Fruit fly (Drosophila melanogaster): ENCODE data around the gene Sld5.

The Sld5 gene

DNA sequence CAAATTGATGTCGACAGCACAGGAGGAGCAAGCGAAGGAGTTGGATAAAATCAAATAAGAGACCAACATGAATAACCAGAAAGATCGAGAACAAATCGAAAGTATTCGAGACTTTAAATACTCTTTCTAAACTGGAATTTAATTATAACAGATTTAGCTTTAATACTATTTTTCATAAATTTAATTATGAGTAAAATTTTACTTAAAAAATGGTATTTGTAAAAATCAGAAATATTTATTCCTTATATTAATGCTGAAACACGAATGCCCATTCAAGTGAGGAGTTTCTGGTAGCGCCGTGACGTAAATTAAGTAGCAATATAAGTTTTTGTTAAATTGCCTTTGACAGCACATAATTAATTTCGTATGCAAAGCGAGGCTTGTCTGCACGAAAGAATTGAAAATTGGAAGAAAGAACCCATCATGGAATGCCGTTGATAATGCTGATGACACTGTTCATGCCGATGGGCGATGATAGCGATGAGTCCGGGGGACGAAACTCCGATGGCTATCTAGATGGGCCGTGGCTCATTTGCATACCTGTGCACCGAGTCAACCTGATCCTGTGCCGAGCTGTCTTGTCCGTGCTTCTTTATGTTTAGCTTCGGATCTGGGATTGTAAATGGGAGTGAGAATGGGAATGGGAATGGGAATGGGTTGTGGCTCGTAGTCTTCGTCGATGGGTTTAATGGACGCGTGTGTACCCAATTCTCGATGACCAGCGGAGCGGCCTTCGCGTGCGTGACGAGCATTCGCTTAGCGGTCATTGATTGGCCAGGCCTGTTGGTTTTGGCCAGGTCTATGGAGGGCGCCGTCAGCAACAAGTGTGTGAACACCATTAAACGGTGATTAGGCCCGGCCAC is 43.3 kb downstream of the Sld5 start:
- TF ChIP-seq CG13204 (GFP tag; optimal IDR thresholded peaks at IDR 0.05) (peak; percentile 40), CG4496 (GFP tag; IDR thresholded peaks at IDR 0.05) (peak; percentile 65; the same call in 1 of the 3 replicates), CG14655 (GFP tag; optimal IDR thresholded peaks at IDR 0.05) (peak; percentile 67), CG9948 (tag; optimal IDR thresholded peaks at IDR 0.05) (peak; percentile 68), EcR (GFP tag; optimal IDR thresholded peaks at IDR 0.05) (peak; percentile 90), CG10348 (GFP tag; IDR thresholded peaks at IDR 0.05) (no peak), fd96Ca (GFP tag; IDR thresholded peaks at IDR 0.05) (0 out of 3 replicates have a peak, but pooled peaks have one; percentile 13), CG12605 (GFP tag; IDR thresholded peaks at IDR 0.05) (no peak), gl (tag; optimal IDR thresholded peaks at IDR 0.05) (no peak), CG17806 (tag; optimal IDR thresholded peaks at IDR 0.05) (peak; percentile 76), Snoo (tag; optimal IDR thresholded peaks at IDR 0.05) (peak; percentile 37), CG34367 (tag; optimal IDR thresholded peaks at IDR 0.05) (peak; percentile 54), CG8159 (tag; optimal IDR thresholded peaks at IDR 0.05) (peak; percentile 73), Pif1B (GFP tag; optimal IDR thresholded peaks at IDR 0.05) (peak; percentile 18), D1 (tag; optimal IDR thresholded peaks at IDR 0.05) (peak; percentile 42), Ets98B (GFP tag; IDR thresholded peaks at IDR 0.05) (no peak), rn (GFP tag; IDR thresholded peaks at IDR 0.05) (no peak), CG15710 (tag; optimal IDR thresholded peaks at IDR 0.05) (peak; percentile 75), Pif1A (GFP tag; optimal IDR thresholded peaks at IDR 0.05) (peak; percentile 30), CG32121 (GFP tag; IDR thresholded peaks at IDR 0.05) (no peak), CG8301 (tag; optimal IDR thresholded peaks at IDR 0.05) (peak; percentile 66)

- TF ChIP-seq EcR (GFP tag; optimal IDR thresholded peaks at IDR 0.05) (no peak), CG8301 (tag; optimal IDR thresholded peaks at IDR 0.05) (no peak), Pif1B (GFP tag; optimal IDR thresholded peaks at IDR 0.05) (no peak), gl (tag; optimal IDR thresholded peaks at IDR 0.05) (no peak), CG9948 (tag; optimal IDR thresholded peaks at IDR 0.05) (no peak), Snoo (tag; optimal IDR thresholded peaks at IDR 0.05) (no peak), CG17806 (tag; optimal IDR thresholded peaks at IDR 0.05) (no peak), CG32121 (GFP tag; IDR thresholded peaks at IDR 0.05) (no peak), CG13204 (GFP tag; optimal IDR thresholded peaks at IDR 0.05) (no peak), CG14655 (GFP tag; optimal IDR thresholded peaks at IDR 0.05) (no peak), fd96Ca (GFP tag; IDR thresholded peaks at IDR 0.05) (no peak), Pif1A (GFP tag; optimal IDR thresholded peaks at IDR 0.05) (no peak), CG15710 (tag; optimal IDR thresholded peaks at IDR 0.05) (no peak), CG4496 (GFP tag; IDR thresholded peaks at IDR 0.05) (no peak), CG10348 (GFP tag; IDR thresholded peaks at IDR 0.05) (no peak), CG12605 (GFP tag; IDR thresholded peaks at IDR 0.05) (no peak)
Observed at dm6 chr3R:26012288-26012687, 44.1 kb downstream of the Sld5 start.

DNA sequence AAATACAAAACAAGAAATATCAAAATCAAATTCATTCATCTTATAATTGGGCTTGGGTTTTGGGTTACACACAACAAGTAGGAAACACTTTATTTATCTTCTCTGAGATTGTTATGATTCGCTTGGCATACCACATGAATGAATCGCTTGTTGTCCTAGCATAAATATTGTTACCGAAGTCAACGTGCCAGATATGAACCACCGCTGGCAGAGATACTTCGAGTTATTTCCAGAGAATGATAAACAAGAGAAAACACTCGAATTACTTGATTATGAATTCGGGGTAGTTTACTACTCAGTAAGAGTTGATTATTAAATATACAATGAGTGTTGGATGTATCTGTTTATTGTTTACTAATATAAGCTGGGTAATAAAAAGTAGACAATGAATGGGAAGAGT is 44.8 kb downstream of the Sld5 start:
- TF ChIP-seq Pif1A (GFP tag; optimal IDR thresholded peaks at IDR 0.05) = peak; percentile 18
- no peak for TF ChIP-seq Ets98B (GFP tag; IDR thresholded peaks at IDR 0.05)
- TF ChIP-seq EcR (GFP tag; optimal IDR thresholded peaks at IDR 0.05) = peak; percentile 38
- TF ChIP-seq CG34367 (tag; optimal IDR thresholded peaks at IDR 0.05) = no peak
- TF ChIP-seq CG8301 (tag; optimal IDR thresholded peaks at IDR 0.05) = no peak

dm6 chr3R:26010628-26011027 is 45.7 kb downstream of the Sld5 start:
- peak; percentile 95 for TF ChIP-seq CG13204 (GFP tag; optimal IDR thresholded peaks at IDR 0.05)
- peak; percentile 57 for TF ChIP-seq EcR (GFP tag; optimal IDR thresholded peaks at IDR 0.05)
- TF ChIP-seq CG32121 (GFP tag; IDR thresholded peaks at IDR 0.05) = no peak
- TF ChIP-seq CG12605 (GFP tag; IDR thresholded peaks at IDR 0.05) = no peak

- TF ChIP-seq CG32121 (GFP tag; IDR thresholded peaks at IDR 0.05) = no peak
- TF ChIP-seq gl (tag; optimal IDR thresholded peaks at IDR 0.05) = no peak
- no peak for TF ChIP-seq D1 (tag; optimal IDR thresholded peaks at IDR 0.05)
- TF ChIP-seq CG9948 (tag; optimal IDR thresholded peaks at IDR 0.05) = no peak
- no peak for TF ChIP-seq EcR (GFP tag; optimal IDR thresholded peaks at IDR 0.05)
- no peak for TF ChIP-seq CG14655 (GFP tag; optimal IDR thresholded peaks at IDR 0.05)
- no peak for TF ChIP-seq CG10348 (GFP tag; IDR thresholded peaks at IDR 0.05)
- no peak for TF ChIP-seq CG15710 (tag; optimal IDR thresholded peaks at IDR 0.05)
- no peak for TF ChIP-seq CG17806 (tag; optimal IDR thresholded peaks at IDR 0.05)
- TF ChIP-seq Pif1A (GFP tag; optimal IDR thresholded peaks at IDR 0.05) = no peak
Observed at dm6 chr3R:26009766-26010414, 46.5 kb downstream of the Sld5 start.

- peak; percentile 95 for TF ChIP-seq Ets98B (GFP tag; IDR thresholded peaks at IDR 0.05)
- TF ChIP-seq CG32121 (GFP tag; IDR thresholded peaks at IDR 0.05) = peak; percentile 93
- TF ChIP-seq D1 (tag; optimal IDR thresholded peaks at IDR 0.05) = peak; percentile 97
- peak; percentile 88 for TF ChIP-seq rn (GFP tag; IDR thresholded peaks at IDR 0.05)
- 0 out of 2 replicates have a peak, but pooled peaks have one; percentile 42 for TF ChIP-seq CG10348 (GFP tag; IDR thresholded peaks at IDR 0.05)
- peak; percentile 99 for TF ChIP-seq Pif1A (GFP tag; optimal IDR thresholded peaks at IDR 0.05)
- TF ChIP-seq CG8159 (tag; optimal IDR thresholded peaks at IDR 0.05) = peak; percentile 99
- TF ChIP-seq CG9948 (tag; optimal IDR thresholded peaks at IDR 0.05) = peak; percentile 98
- peak; percentile 97 for TF ChIP-seq Snoo (tag; optimal IDR thresholded peaks at IDR 0.05)
- peak; percentile 95 for TF ChIP-seq gl (tag; optimal IDR thresholded peaks at IDR 0.05)
- peak; percentile 98 for TF ChIP-seq CG15710 (tag; optimal IDR thresholded peaks at IDR 0.05)
- peak; percentile 98 for TF ChIP-seq CG17806 (tag; optimal IDR thresholded peaks at IDR 0.05)
- peak; percentile 69 for TF ChIP-seq CG13204 (GFP tag; optimal IDR thresholded peaks at IDR 0.05)
- TF ChIP-seq CG12605 (GFP tag; IDR thresholded peaks at IDR 0.05) = peak; percentile 86
- peak; percentile 98 for TF ChIP-seq CG34367 (tag; optimal IDR thresholded peaks at IDR 0.05)
- TF ChIP-seq CG8301 (tag; optimal IDR thresholded peaks at IDR 0.05) = peak; percentile 97
- peak; percentile 96 for TF ChIP-seq CG4496 (GFP tag; IDR thresholded peaks at IDR 0.05)
- TF ChIP-seq Pif1B (GFP tag; optimal IDR thresholded peaks at IDR 0.05) = peak; percentile 99
- peak; percentile 64 for TF ChIP-seq EcR (GFP tag; optimal IDR thresholded peaks at IDR 0.05)
- peak; percentile 97 for TF ChIP-seq CG14655 (GFP tag; optimal IDR thresholded peaks at IDR 0.05)
- peak; percentile 94 for TF ChIP-seq fd96Ca (GFP tag; IDR thresholded peaks at IDR 0.05)
Observed at dm6 chr3R:26008892-26009539, 47.3 kb downstream of the Sld5 start.

All from whole organism, pupa.